Worm (Caenorhabditis elegans): ENCODE data around the gene snrp-200.

- no peak for TF ChIP-seq flt-1 (GFP tag; IDR thresholded peaks at IDR 0.05)
- TF ChIP-seq cog-1 (tag; optimal IDR thresholded peaks at IDR 0.05) = no peak
- TF ChIP-seq med-1 (GFP tag; optimal IDR thresholded peaks at IDR 0.05; ENCODE audit: insufficient read depth) = no peak
- TF ChIP-seq ztf-23 (GFP tag; IDR thresholded peaks at IDR 0.05) = no peak
- no peak for TF ChIP-seq tab-1 (GFP tag; IDR thresholded peaks at IDR 0.05)
- no peak for TF ChIP-seq ref-1 (GFP tag; conservative IDR thresholded peaks at IDR 0.05)
These were observed 47.4 kb downstream of the snrp-200 start for ce11 chrII:12689333-12689732.

All from whole organism, midembryonic.